Fruit fly (Drosophila melanogaster) whole organism, embryonic: ENCODE data around the gene pdm2.

ENCODE experiments used
- Atf6 ChIP-seq: fragments of 200-800 bp; sonication (Bioruptor generic); IDR thresholded peaks from 2 replicates; pipeline ENCODE4 v1.3.6; 2022; ENCODE audit warnings: missing biosample characterization, missing genetic modification characterization
- Bgb ChIP-seq: fragments of 200-800 bp; sonication (Bioruptor generic); IDR thresholded peaks from 2 replicates; pipeline ENCODE4 v1.3.6; 2022; ENCODE audit warnings: missing biosample characterization, missing genetic modification characterization; ENCODE audit not compliant: partially characterized antibody
- CG10209 ChIP-seq: fragments of 200-800 bp; sonication (Bioruptor generic); optimal IDR thresholded peaks from 3 replicates; lab custom pipeline; 2017; ENCODE audit warnings: missing biosample characterization, mild to moderate bottlenecking, missing genetic modification characterization, missing genetic modification reagents
- CG10366 ChIP-seq: fragments of 200-800 bp; sonication (Bioruptor generic); IDR thresholded peaks from 2 replicates; pipeline ENCODE4 v1.3.6; 2022; ENCODE audit warnings: missing biosample characterization, missing genetic modification characterization
- CG10959 ChIP-seq: fragments of 200-800 bp; sonication (Bioruptor generic); IDR thresholded peaks from 2 replicates; pipeline ENCODE4 v1.3.6; 2022; ENCODE audit warnings: missing biosample characterization, missing genetic modification characterization
- CG11247 ChIP-seq: fragments of 200-800 bp; sonication (Bioruptor generic); IDR thresholded peaks from 2 replicates; pipeline ENCODE4 v1.3.6; 2022; ENCODE audit warnings: missing biosample characterization, missing genetic modification characterization
- CG14441 ChIP-seq: fragments of 200-800 bp; sonication (Bioruptor generic); IDR thresholded peaks from 2 replicates; pipeline ENCODE4 v1.3.6; 2022; ENCODE audit warnings: missing biosample characterization, missing genetic modification characterization
- CG14667 ChIP-seq: fragments of 200-800 bp; sonication (Bioruptor generic); IDR thresholded peaks from 2 replicates; pipeline ENCODE4 v1.3.6; 2022; ENCODE audit warnings: missing biosample characterization, missing genetic modification characterization
- CG16863 ChIP-seq: fragments of 200-800 bp; sonication (Bioruptor generic); optimal IDR thresholded peaks from 3 replicates; lab custom pipeline; 2016; ENCODE audit warnings: missing biosample characterization, missing genetic modification characterization
- CG18262 ChIP-seq: fragments of 200-800 bp; optimal IDR thresholded peaks from 3 replicates; lab custom pipeline; 2019; ENCODE audit warnings: missing biosample characterization, mild to moderate bottlenecking, missing genetic modification characterization, moderate library complexity
- CG18476 ChIP-seq: fragments of 200-800 bp; sonication (Bioruptor generic); optimal IDR thresholded peaks from 2 replicates; lab custom pipeline; 2016; ENCODE audit warnings: missing biosample characterization, mild to moderate bottlenecking, missing genetic modification characterization
- CG30403 ChIP-seq: fragments of 200-800 bp; sonication (Bioruptor generic); optimal IDR thresholded peaks from 3 replicates; lab custom pipeline; 2016; ENCODE audit warnings: missing biosample characterization, missing genetic modification characterization
- CG31388 ChIP-seq: fragments of 200-800 bp; sonication (Bioruptor generic); optimal IDR thresholded peaks from 2 replicates; lab custom pipeline; 2016; ENCODE audit warnings: missing biosample characterization, missing genetic modification characterization
- CG32532 ChIP-seq: fragments of 200-800 bp; sonication (Bioruptor generic); IDR thresholded peaks from 2 replicates; pipeline ENCODE4 v1.3.6; 2022; ENCODE audit warnings: missing biosample characterization, missing genetic modification characterization
- CG3726 ChIP-seq: fragments of 200-800 bp; sonication (Bioruptor generic); IDR thresholded peaks from 3 replicates; pipeline ENCODE4, ENCODE4 v1.3.6; 2022; ENCODE audit warnings: missing biosample characterization, missing genetic modification characterization
- CG4360 ChIP-seq: fragments of 200-800 bp; sonication (Bioruptor generic); IDR thresholded peaks from 2 replicates; pipeline ENCODE4 v1.3.6; 2022; ENCODE audit warnings: missing biosample characterization, missing genetic modification characterization
- CG6854 ChIP-seq: fragments of 200-800 bp; sonication (Bioruptor generic); optimal IDR thresholded peaks from 3 replicates; lab custom pipeline; 2017; ENCODE audit warnings: missing biosample characterization, mild to moderate bottlenecking, missing genetic modification characterization
- CG8089 ChIP-seq: fragments of 200-800 bp; sonication (Bioruptor generic); optimal IDR thresholded peaks from 3 replicates; lab custom pipeline; 2016; ENCODE audit warnings: missing biosample characterization, missing genetic modification characterization
- CG9215 ChIP-seq: fragments of 200-800 bp; sonication (Bioruptor generic); IDR thresholded peaks from 2 replicates; pipeline ENCODE4 v1.3.6; 2022; ENCODE audit warnings: missing biosample characterization, missing genetic modification characterization
- CG9817 ChIP-seq: fragments of 200-800 bp; sonication (Bioruptor generic); optimal IDR thresholded peaks from 2 replicates; lab custom pipeline; 2018; ENCODE audit warnings: missing biosample characterization, mild to moderate bottlenecking, missing genetic modification characterization, moderate library complexity
- CG9932 ChIP-seq: fragments of 200-800 bp; sonication (Bioruptor generic); IDR thresholded peaks from 2 replicates; pipeline ENCODE4 v1.3.6; 2022; ENCODE audit warnings: missing biosample characterization, missing genetic modification characterization
- D19A ChIP-seq: fragments of 200-800 bp; optimal IDR thresholded peaks from 3 replicates; lab custom pipeline; 2019; ENCODE audit warnings: missing biosample characterization, mild to moderate bottlenecking, missing genetic modification characterization, moderate library complexity
- D19B ChIP-seq: fragments of 200-800 bp; sonication (Bioruptor generic); optimal IDR thresholded peaks from 2 replicates; lab custom pipeline; 2017; ENCODE audit warnings: missing biosample characterization, mild to moderate bottlenecking, missing genetic modification characterization
- Ets97D ChIP-seq: fragments of 200-800 bp; sonication (Bioruptor generic); optimal IDR thresholded peaks from 3 replicates; lab custom pipeline; 2016; ENCODE audit warnings: missing biosample characterization, missing genetic modification characterization
- HLH4C ChIP-seq: fragments of 200-800 bp; sonication (Bioruptor generic); IDR thresholded peaks from 3 replicates; pipeline ENCODE4 v1.3.6; 2022; ENCODE audit warnings: missing biosample characterization, missing genetic modification characterization; ENCODE audit not compliant: partially characterized antibody
- HmgD ChIP-seq: fragments of 200-800 bp; sonication (Bioruptor generic); optimal IDR thresholded peaks from 3 replicates; lab custom pipeline; 2016; ENCODE audit warnings: missing biosample characterization, missing genetic modification characterization
- HmgZ ChIP-seq: fragments of 200-800 bp; sonication (Bioruptor generic); optimal IDR thresholded peaks from 2 replicates; lab custom pipeline; 2018; ENCODE audit warnings: missing biosample characterization, mild to moderate bottlenecking, missing genetic modification characterization
- Hmr ChIP-seq: fragments of 200-800 bp; sonication (Bioruptor generic); optimal IDR thresholded peaks from 3 replicates; lab custom pipeline; 2017; ENCODE audit warnings: mild to moderate bottlenecking, missing biosample characterization, missing genetic modification reagents, missing genetic modification characterization
- Mes4 ChIP-seq: fragments of 200-800 bp; sonication (Bioruptor generic); optimal IDR thresholded peaks from 2 replicates; lab custom pipeline; 2016; ENCODE audit warnings: missing biosample characterization, missing genetic modification characterization
- NC2α ChIP-seq: fragments of 200-800 bp; sonication (Bioruptor generic); optimal IDR thresholded peaks from 2 replicates; lab custom pipeline; 2016; ENCODE audit warnings: missing biosample characterization, missing genetic modification characterization
- Sry-δ ChIP-seq: fragments of 200-800 bp; sonication (Bioruptor generic); optimal IDR thresholded peaks from 2 replicates; lab custom pipeline; 2016; ENCODE audit warnings: missing biosample characterization, missing genetic modification characterization
- Taf1 ChIP-seq: fragments of 200-800 bp; sonication (Bioruptor generic); IDR thresholded peaks from 2 replicates; pipeline ENCODE4 v1.3.6; 2022; ENCODE audit warnings: missing biosample characterization, missing genetic modification characterization
- bab2 ChIP-seq: fragments of 200-800 bp; sonication (Bioruptor generic); optimal IDR thresholded peaks from 2 replicates; lab custom pipeline; 2016; ENCODE audit warnings: missing biosample characterization, missing genetic modification characterization
- bbx ChIP-seq: fragments of 200-800 bp; sonication (Bioruptor generic); IDR thresholded peaks from 2 replicates; pipeline ENCODE4 v1.3.6; 2022; ENCODE audit warnings: missing biosample characterization, missing genetic modification characterization; ENCODE audit not compliant: partially characterized antibody
- cad ChIP-seq: fragments of >200 bp; optimal IDR thresholded peaks from 2 replicates; lab custom pipeline; 2017; ENCODE audit warnings: missing biosample characterization, missing genetic modification characterization
- cas ChIP-seq: fragments of 200-800 bp; sonication (Bioruptor generic); IDR thresholded peaks from 2 replicates; pipeline ENCODE4 v1.3.6; 2022; ENCODE audit warnings: missing biosample characterization, missing genetic modification characterization
- chn ChIP-seq: fragments of 200-800 bp; sonication (Bioruptor generic); optimal IDR thresholded peaks from 2 replicates; lab custom pipeline; 2016; ENCODE audit warnings: missing biosample characterization, missing genetic modification characterization
- dpn ChIP-seq, 2 experiments: fragments of 200-800 bp; sonication (Bioruptor generic); optimal IDR thresholded peaks; 3 replicates each; lab custom pipeline; 2016; ENCODE audit warnings: missing biosample characterization in 2 of 2, missing genetic modification characterization in 2 of 2
- exex ChIP-seq: fragments of 200-800 bp; sonication (Bioruptor generic); optimal IDR thresholded peaks from 4 replicates; lab custom pipeline; 2018; ENCODE audit warnings: missing biosample characterization, mild to moderate bottlenecking, missing genetic modification characterization, moderate library complexity
- fru ChIP-seq: fragments of >200 bp; optimal IDR thresholded peaks from 2 replicates; lab custom pipeline; 2017
- ftz-f1 ChIP-seq: fragments of 200-800 bp; sonication (Bioruptor generic); optimal IDR thresholded peaks from 2 replicates; lab custom pipeline; 2016; ENCODE audit warnings: missing biosample characterization, missing genetic modification characterization
- gcm2 ChIP-seq: fragments of 200-800 bp; sonication (Bioruptor generic); optimal IDR thresholded peaks from 2 replicates; lab custom pipeline; 2016; ENCODE audit warnings: missing biosample characterization, missing genetic modification characterization
- lola ChIP-seq, 3 experiments: fragments of >200 bp in 2 of 3; fragments of 200-800 bp in 1 of 3; sonication (Bioruptor generic) in 1 of 3; optimal IDR thresholded peaks; 2 replicates each; lab custom pipeline; 2017 to 2019; ENCODE audit warnings: missing biosample characterization in 3 of 3, missing genetic modification characterization in 3 of 3, mild to moderate bottlenecking in 1 of 3, moderate library complexity in 1 of 3
- nom ChIP-seq: fragments of 200-800 bp; sonication (Bioruptor generic); optimal IDR thresholded peaks from 2 replicates; lab custom pipeline; 2017; ENCODE audit warnings: missing biosample characterization, missing genetic modification characterization, mild to moderate bottlenecking, moderate library complexity, missing genetic modification reagents
- pfk ChIP-seq: fragments of 200-800 bp; sonication (Bioruptor generic); optimal IDR thresholded peaks from 2 replicates; lab custom pipeline; 2018; ENCODE audit warnings: missing biosample characterization, mild to moderate bottlenecking, missing genetic modification characterization, moderate library complexity
- psq ChIP-seq: fragments of 200-800 bp; sonication (Bioruptor generic); optimal IDR thresholded peaks from 2 replicates; lab custom pipeline; 2017; ENCODE audit warnings: missing biosample characterization, missing genetic modification characterization
- sd ChIP-seq: fragments of 200-800 bp; sonication (Bioruptor generic); optimal IDR thresholded peaks from 3 replicates; lab custom pipeline; 2018; ENCODE audit warnings: missing biosample characterization, mild to moderate bottlenecking, missing genetic modification characterization, moderate library complexity
- tin ChIP-seq: fragments of 200-800 bp; sonication (Bioruptor generic); optimal IDR thresholded peaks from 3 replicates; lab custom pipeline; 2016; ENCODE audit warnings: missing biosample characterization, missing genetic modification characterization
- trem ChIP-seq: fragments of 200-800 bp; optimal IDR thresholded peaks from 3 replicates; lab custom pipeline; 2019; ENCODE audit warnings: missing biosample characterization, mild to moderate bottlenecking, missing genetic modification characterization, moderate library complexity
- twi ChIP-seq: fragments of 200-800 bp; optimal IDR thresholded peaks from 2 replicates; lab custom pipeline; 2019; ENCODE audit warnings: missing biosample characterization, mild to moderate bottlenecking, missing genetic modification characterization, moderate library complexity
- wor ChIP-seq: fragments of 200-800 bp; sonication (Bioruptor generic); IDR thresholded peaks from 2 replicates; pipeline ENCODE4 v1.3.6; 2022; ENCODE audit warnings: missing biosample characterization, missing genetic modification characterization

pdm2 gene

dm6 chr2L:12721794-12722315, 64.9 kb downstream of the pdm2 start, which contains the start of gene Pih1D1 (continued):
- TF ChIP-seq cad (GFP tag; lab: Kevin White, UChicago) (no peak), nom (GFP tag; lab: Kevin White, UChicago) (peak; percentile 63), Mes4 (GFP tag; lab: Kevin White, UChicago) (peak; percentile 85), CG3726 (peak; percentile 96), D19A (tag; lab: Kevin White, UChicago) (peak; percentile 91), CG18262 (peak; percentile 96), Sry-δ (GFP tag; lab: Kevin White, UChicago) (peak; percentile 55), lola (GFP tag; optimal IDR thresholded peaks at IDR 0.05; lab: Kevin White, UChicago) (peak in 1 of 3 experiments; percentile 96), tin (GFP tag; lab: Kevin White, UChicago) (peak; percentile 95), pfk (GFP tag; lab: Kevin White, UChicago) (no peak), CG11247 (GFP tag; lab: Robert Waterston, UW) (peak; percentile 91), CG10209 (peak; percentile 95), Taf1 (GFP tag; lab: Robert Waterston, UW) (peak; percentile 93), ftz-f1 (GFP tag; lab: Kevin White, UChicago) (no peak), CG16863 (peak; percentile 91), Atf6 (peak; percentile 95), HmgD (peak; percentile 79), CG4360 (GFP tag; lab: Robert Waterston, UW) (peak; percentile 66), exex (peak; percentile 70), CG32532 (GFP tag; lab: Robert Waterston, UW) (peak; percentile 97), D19B (peak; percentile 90), chn (GFP tag; lab: Kevin White, UChicago) (peak; percentile 94), CG9215 (peak; percentile 96), Hmr (peak; percentile 96), cas (GFP tag; lab: Robert Waterston, UW) (peak; percentile 80), fru (lab: Kevin White, UChicago) (no peak), CG31388 (GFP tag; lab: Kevin White, UChicago) (peak; percentile 88), CG10366 (GFP tag; lab: Robert Waterston, UW) (peak; percentile 97), trem (tag; lab: Kevin White, UChicago) (peak; percentile 98), CG9932 (GFP tag; lab: Robert Waterston, UW) (peak; percentile 97), CG10959 (GFP tag; lab: Robert Waterston, UW) (peak; percentile 82), bbx (GFP tag; lab: Robert Waterston, UW) (no peak), NC2α (GFP tag; lab: Kevin White, UChicago) (peak; percentile 69), Ets97D (GFP tag; lab: Kevin White, UChicago) (peak; percentile 80), CG30403 (peak; percentile 99), sd (tag; lab: Kevin White, UChicago) (no peak), Bgb (GFP tag; lab: Robert Waterston, UW) (no peak), HmgZ (peak; percentile 93), wor (GFP tag; lab: Robert Waterston, UW) (peak; percentile 96), CG14667 (peak; percentile 92), CG14441 (GFP tag; lab: Robert Waterston, UW) (peak; percentile 94), psq (peak; percentile 77), HLH4C (GFP tag; lab: Robert Waterston, UW) (no peak), bab2 (GFP tag; lab: Kevin White, UChicago) (peak; percentile 95), gcm2 (GFP tag; lab: Kevin White, UChicago) (peak; percentile 75), CG8089 (GFP tag; lab: Kevin White, UChicago) (peak; percentile 92), twi (tag; lab: Kevin White, UChicago) (peak; percentile 93), dpn (GFP tag; optimal IDR thresholded peaks at IDR 0.05; lab: Kevin White, UChicago) (peak; percentile 94 to 95), CG6854 (GFP tag; lab: Kevin White, UChicago) (peak; percentile 79), CG9817 (tag; lab: Kevin White, UChicago) (peak; percentile 97), CG18476 (GFP tag; lab: Kevin White, UChicago) (peak; percentile 94)
